Fruit fly (Drosophila melanogaster) whole organism, wandering third instar larva: ENCODE data around the gene CG10185.

Source experiments
- Abd-B ChIP-seq: fragments of >200 bp; optimal IDR thresholded peaks from 2 replicates; lab custom pipeline; 2017; ENCODE audit warnings: missing biosample characterization, missing genetic modification characterization
- CG32264 ChIP-seq: fragments of 200-800 bp; sonication (Bioruptor generic); optimal IDR thresholded peaks from 2 replicates; lab custom pipeline; 2016; ENCODE audit warnings: missing biosample characterization, missing genetic modification characterization
- CG9705 ChIP-seq: fragments of 200-800 bp; sonication (Bioruptor generic); optimal IDR thresholded peaks from 2 replicates; lab custom pipeline; 2018; ENCODE audit warnings: missing biosample characterization, mild to moderate bottlenecking, missing genetic modification characterization
- CrebA ChIP-seq: fragments of 200-800 bp; sonication (Bioruptor generic); optimal IDR thresholded peaks from 2 replicates; lab custom pipeline; 2016; ENCODE audit warnings: missing biosample characterization, mild to moderate bottlenecking, missing genetic modification characterization, borderline replicate concordance
- Dfd ChIP-seq: fragments of >200 bp; optimal IDR thresholded peaks from 2 replicates; lab custom pipeline; 2017; ENCODE audit warnings: missing biosample characterization, missing genetic modification characterization
- Dif ChIP-seq: fragments of 200-275, 200-300 bp; sonication (Bioruptor generic); optimal IDR thresholded peaks from 2 replicates; lab custom pipeline; 2018; ENCODE audit warnings: missing biosample characterization, missing genetic modification characterization; ENCODE audit not compliant: partially characterized antibody
- GATAd ChIP-seq: sonication (Bioruptor generic); optimal IDR thresholded peaks from 2 replicates; lab custom pipeline; 2016; ENCODE audit warnings: missing biosample characterization, missing genetic modification characterization
- HLH106 ChIP-seq: fragments of 200-800 bp; optimal IDR thresholded peaks from 3 replicates; lab custom pipeline; 2019; ENCODE audit warnings: missing biosample characterization, mild to moderate bottlenecking, missing genetic modification characterization, moderate library complexity
- Hnf4 ChIP-seq: fragments of 200-800 bp; sonication (Bioruptor generic); optimal IDR thresholded peaks from 2 replicates; lab custom pipeline; 2016; ENCODE audit warnings: missing biosample characterization, mild to moderate bottlenecking, missing genetic modification characterization
- Hr78 ChIP-seq: fragments of >200 bp; optimal IDR thresholded peaks from 2 replicates; lab custom pipeline; 2017; ENCODE audit warnings: missing biosample characterization, missing genetic modification characterization
- Hr83 ChIP-seq: fragments of 200-300 bp; sonication (Bioruptor generic); optimal IDR thresholded peaks from 2 replicates; lab custom pipeline; 2016; ENCODE audit warnings: missing biosample characterization, mild to moderate bottlenecking, missing genetic modification characterization, moderate library complexity; ENCODE audit not compliant: poor library complexity, severe bottlenecking
- Jra ChIP-seq: sonication (Bioruptor generic); optimal IDR thresholded peaks from 2 replicates; lab custom pipeline; 2016; ENCODE audit warnings: missing biosample characterization, missing genetic modification characterization
- Mio ChIP-seq: sonication (Bioruptor generic); optimal IDR thresholded peaks from 2 replicates; lab custom pipeline; 2016; ENCODE audit warnings: missing biosample characterization, missing genetic modification characterization
- Myc ChIP-seq: fragments of >200 bp; optimal IDR thresholded peaks from 2 replicates; lab custom pipeline; 2017
- N ChIP-seq: fragments of >200 bp; optimal IDR thresholded peaks from 2 replicates; lab custom pipeline; 2018; ENCODE audit warnings: missing biosample characterization, missing external identifiers, missing genetic modification characterization
- OdsH ChIP-seq: fragments of 200-800 bp; sonication (Bioruptor generic); optimal IDR thresholded peaks from 2 replicates; lab custom pipeline; 2016; ENCODE audit warnings: missing biosample characterization, mild to moderate bottlenecking, missing genetic modification characterization
- Rel ChIP-seq, 2 experiments: fragments of 200-800 bp; sonication (Bioruptor generic) in 1 of 2; optimal IDR thresholded peaks; 2 replicates in 1 of 2; 3 replicates in 1 of 2; lab custom pipeline; 2016 to 2019; ENCODE audit warnings: mild to moderate bottlenecking in 2 of 2, missing biosample characterization in 2 of 2, missing genetic modification characterization in 2 of 2, moderate library complexity in 1 of 2
- Sp1 ChIP-seq: fragments of 200-800 bp; sonication (Bioruptor generic); optimal IDR thresholded peaks from 3 replicates; lab custom pipeline; 2019; ENCODE audit warnings: missing biosample characterization, mild to moderate bottlenecking, missing genetic modification characterization, moderate library complexity
- Vsx2 ChIP-seq: fragments of 200-300, 225-300 bp; sonication (Bioruptor generic); optimal IDR thresholded peaks from 2 replicates; lab custom pipeline; 2018; ENCODE audit warnings: missing biosample characterization, missing genetic modification characterization; ENCODE audit not compliant: partially characterized antibody
- br ChIP-seq: fragments of 200-800 bp; sonication (Bioruptor generic); optimal IDR thresholded peaks from 2 replicates; lab custom pipeline; 2016; ENCODE audit warnings: missing biosample characterization, missing genetic modification characterization
- brk ChIP-seq: fragments of 200-800 bp; sonication (Bioruptor generic); optimal IDR thresholded peaks from 2 replicates; lab custom pipeline; 2016; ENCODE audit warnings: missing biosample characterization, mild to moderate bottlenecking, missing genetic modification characterization
- dl ChIP-seq, 2 experiments: fragments of 175-275, 200-275 bp in 1 of 2; fragments of 200-275 bp in 1 of 2; sonication (Bioruptor generic); optimal IDR thresholded peaks; lab custom pipeline; 2018; ENCODE audit warnings: mild to moderate bottlenecking in 2 of 2, missing biosample characterization in 2 of 2, missing genetic modification characterization in 2 of 2, moderate library complexity in 2 of 2; ENCODE audit not compliant: partially characterized antibody in 2 of 2, insufficient read depth in 1 of 2
- dmrt93B ChIP-seq: fragments of 200-800 bp; sonication (Bioruptor generic); optimal IDR thresholded peaks from 2 replicates; lab custom pipeline; 2018; ENCODE audit warnings: missing biosample characterization, mild to moderate bottlenecking, missing genetic modification characterization
- dsf ChIP-seq: sonication (Bioruptor generic); optimal IDR thresholded peaks from 2 replicates; lab custom pipeline; 2016; ENCODE audit warnings: missing biosample characterization, missing genetic modification characterization, borderline replicate concordance
- ey ChIP-seq: fragments of 200-800 bp; sonication (Bioruptor generic); optimal IDR thresholded peaks from 2 replicates; lab custom pipeline; 2016; ENCODE audit warnings: missing biosample characterization, missing genetic modification characterization
- foxo ChIP-seq, 2 experiments: fragments of 200-800 bp; sonication (Bioruptor generic); optimal IDR thresholded peaks; 2 replicates in 1 of 2; 3 replicates in 1 of 2; lab custom pipeline; 2016 to 2017; ENCODE audit warnings: missing biosample characterization in 2 of 2, missing genetic modification characterization in 2 of 2
- fru ChIP-seq: fragments of 200-800 bp; sonication (Bioruptor generic); optimal IDR thresholded peaks from 3 replicates; lab custom pipeline; 2016; ENCODE audit warnings: missing biosample characterization, mild to moderate bottlenecking, missing genetic modification characterization
- h ChIP-seq: fragments of 200-800 bp; sonication (Bioruptor generic); optimal IDR thresholded peaks from 3 replicates; lab custom pipeline; 2016; ENCODE audit warnings: missing biosample characterization, mild to moderate bottlenecking, missing genetic modification characterization
- lola ChIP-seq: fragments of >200 bp; optimal IDR thresholded peaks from 2 replicates; lab custom pipeline; 2017; ENCODE audit warnings: missing biosample characterization, missing genetic modification characterization
- pan ChIP-seq: fragments of >200 bp; optimal IDR thresholded peaks from 2 replicates; lab custom pipeline; 2017
- psq ChIP-seq: fragments of 200-800 bp; sonication (Bioruptor generic); optimal IDR thresholded peaks from 3 replicates; lab custom pipeline; 2017; ENCODE audit warnings: missing biosample characterization, mild to moderate bottlenecking, missing genetic modification characterization, moderate library complexity
- rgr ChIP-seq: fragments of 200-800 bp; sonication (Bioruptor generic); optimal IDR thresholded peaks from 3 replicates; lab custom pipeline; 2016; ENCODE audit warnings: missing biosample characterization, mild to moderate bottlenecking, missing genetic modification characterization
- sage ChIP-seq: fragments of 200-800 bp; sonication (Bioruptor generic); optimal IDR thresholded peaks from 2 replicates; lab custom pipeline; 2016; ENCODE audit warnings: missing biosample characterization, mild to moderate bottlenecking, missing genetic modification characterization
- sv ChIP-seq: fragments of 200-800 bp; sonication (Bioruptor generic); optimal IDR thresholded peaks from 3 replicates; lab custom pipeline; 2016; ENCODE audit warnings: missing biosample characterization, missing genetic modification characterization
- tai ChIP-seq: sonication (Bioruptor generic); optimal IDR thresholded peaks from 2 replicates; lab custom pipeline; 2016; ENCODE audit warnings: missing biosample characterization, missing genetic modification characterization
- usp ChIP-seq: fragments of >200 bp; optimal IDR thresholded peaks from 2 replicates; lab custom pipeline; 2017; ENCODE audit warnings: missing biosample characterization, missing genetic modification characterization
- woc ChIP-seq: sonication (Bioruptor generic); optimal IDR thresholded peaks from 2 replicates; lab custom pipeline; 2016; ENCODE audit warnings: missing biosample characterization, mild to moderate bottlenecking, missing genetic modification characterization

The CG10185 gene

dm6 chr3R:16029584-16029983 is 37.8 kb downstream of the CG10185 start:
- TF ChIP-seq Abd-B (GFP tag; lab: Kevin White, UChicago) (no peak), woc (GFP tag; lab: Kevin White, UChicago) (no peak), GATAd (GFP tag; lab: Kevin White, UChicago) (no peak), CG9705 (GFP tag; lab: Kevin White, UChicago) (no peak), rgr (no peak), brk (GFP tag; lab: Kevin White, UChicago) (no peak), Mio (GFP tag; lab: Kevin White, UChicago) (no peak), OdsH (GFP tag; lab: Kevin White, UChicago) (no peak), CrebA (GFP tag; lab: Kevin White, UChicago) (no peak), Sp1 (GFP tag; lab: Kevin White, UChicago) (no peak), usp (GFP tag; lab: Kevin White, UChicago) (no peak), Hr78 (GFP tag; lab: Kevin White, UChicago) (no peak), Hr83 (GFP tag; lab: Kevin White, UChicago) (no peak), foxo (GFP tag; optimal IDR thresholded peaks at IDR 0.05; lab: Kevin White, UChicago) (no peak), sage (GFP tag; lab: Kevin White, UChicago) (no peak), fru (GFP tag; lab: Kevin White, UChicago) (no peak), HLH106 (no peak), Myc (lab: Kevin White, UChicago) (no peak), Dif (GFP tag; lab: Kevin White, UChicago) (no peak)

- TF ChIP-seq Rel (GFP tag; optimal IDR thresholded peaks at IDR 0.05; lab: Kevin White, UChicago) (no peak), Rel (tag; optimal IDR thresholded peaks at IDR 0.05; lab: Kevin White, UChicago) (no peak), sage (GFP tag; lab: Kevin White, UChicago) (no peak), pan (lab: Kevin White, UChicago) (no peak), Hr78 (GFP tag; lab: Kevin White, UChicago) (no peak), Dfd (GFP tag; lab: Kevin White, UChicago) (no peak), usp (GFP tag; lab: Kevin White, UChicago) (no peak), psq (GFP tag; lab: Kevin White, UChicago) (no peak), Abd-B (GFP tag; lab: Kevin White, UChicago) (no peak), Sp1 (GFP tag; lab: Kevin White, UChicago) (no peak), Vsx2 (GFP tag; lab: Kevin White, UChicago) (no peak), br (GFP tag; lab: Kevin White, UChicago) (no peak), tai (GFP tag; lab: Kevin White, UChicago) (no peak), CrebA (GFP tag; lab: Kevin White, UChicago) (no peak), rgr (no peak), dl (GFP tag; optimal IDR thresholded peaks at IDR 0.05; lab: Kevin White, UChicago; ENCODE audit: insufficient read depth in 1 of 2, partially characterized antibody in 2 of 2) (no peak), fru (GFP tag; lab: Kevin White, UChicago) (no peak), h (GFP tag; lab: Kevin White, UChicago) (no peak)
Measured at dm6 chr3R:16028651-16029050, 38.7 kb downstream of the CG10185 start.

dm6 chr3R:16025587-16026223 is 41.7 kb downstream of the CG10185 start, which contains the start of gene pnr:
Gene pnr, plus strand, starts transcription at chr3R:16026079.
- TF ChIP-seq dsf (no peak), Rel (GFP tag; optimal IDR thresholded peaks at IDR 0.05; lab: Kevin White, UChicago) (no peak), Rel (tag; optimal IDR thresholded peaks at IDR 0.05; lab: Kevin White, UChicago) (peak; percentile 46), Sp1 (GFP tag; lab: Kevin White, UChicago) (no peak), pan (lab: Kevin White, UChicago) (no peak), GATAd (GFP tag; lab: Kevin White, UChicago) (no peak), sv (GFP tag; lab: Kevin White, UChicago) (no peak), Jra (GFP tag; lab: Kevin White, UChicago) (peak; percentile 3), psq (GFP tag; lab: Kevin White, UChicago) (peak; percentile 5), Dif (GFP tag; lab: Kevin White, UChicago) (peak; percentile 51), Vsx2 (GFP tag; lab: Kevin White, UChicago) (peak; percentile 76), CrebA (GFP tag; lab: Kevin White, UChicago) (no peak), CG32264 (GFP tag; lab: Kevin White, UChicago) (no peak), HLH106 (no peak), usp (GFP tag; lab: Kevin White, UChicago) (no peak), foxo (GFP tag; optimal IDR thresholded peaks at IDR 0.05; lab: Kevin White, UChicago) (no peak), dmrt93B (GFP tag; lab: Kevin White, UChicago) (no peak), Abd-B (GFP tag; lab: Kevin White, UChicago) (no peak), h (GFP tag; lab: Kevin White, UChicago) (peak; percentile 22), br (GFP tag; lab: Kevin White, UChicago) (no peak), ey (GFP tag; lab: Kevin White, UChicago) (no peak), OdsH (GFP tag; lab: Kevin White, UChicago) (no peak), fru (GFP tag; lab: Kevin White, UChicago) (no peak), lola (no peak), Hr83 (GFP tag; lab: Kevin White, UChicago) (peak; percentile 53), rgr (peak; percentile 2), Myc (lab: Kevin White, UChicago) (no peak), tai (GFP tag; lab: Kevin White, UChicago) (no peak), CG9705 (GFP tag; lab: Kevin White, UChicago) (no peak), woc (GFP tag; lab: Kevin White, UChicago) (no peak), dl (GFP tag; optimal IDR thresholded peaks at IDR 0.05; lab: Kevin White, UChicago; ENCODE audit: insufficient read depth in 1 of 2, partially characterized antibody in 2 of 2) (peak; percentile 42 to 58), N (GFP tag; lab: Kevin White, UChicago) (peak; percentile 14), sage (GFP tag; lab: Kevin White, UChicago) (no peak), brk (GFP tag; lab: Kevin White, UChicago) (no peak), Dfd (GFP tag; lab: Kevin White, UChicago) (no peak), Mio (GFP tag; lab: Kevin White, UChicago) (no peak), Hr78 (GFP tag; lab: Kevin White, UChicago) (no peak), Hnf4 (GFP tag; lab: Kevin White, UChicago) (no peak)
